Fruit fly (Drosophila melanogaster) whole organism, larva: Measurements from ENCODE around the gene CG15818.
A peak's percentile ranks its signal among the peaks of the same experiment; 100 is the strongest.

Source experiments
- noc ChIP-seq: fragments of 200-800 bp; sonication (Bioruptor generic); optimal IDR thresholded peaks from 3 replicates; lab custom pipeline; 2019; ENCODE audit warnings: missing biosample characterization, mild to moderate bottlenecking, missing genetic modification characterization, moderate library complexity

Gene CG15818

dm6 chr2L:7427786-7428137, 17.1 kb downstream of the CG15818 start:
- TF ChIP-seq noc (tag; lab: Kevin White, UChicago), result no peak

dm6 chr2L:7430313-7430712, 19.6 kb downstream of the CG15818 start:
- no peak for TF ChIP-seq noc (tag; lab: Kevin White, UChicago)

- TF ChIP-seq noc (tag; lab: Kevin White, UChicago), result peak; percentile 42
These were observed 21.3 kb downstream of the CG15818 start for dm6 chr2L:7431861-7432601.

- TF ChIP-seq noc (tag; lab: Kevin White, UChicago), result no peak
These were observed 22.7 kb downstream of the CG15818 start, which contains the start of gene CG5958 for dm6 chr2L:7433337-7433956. CG5958 (minus strand) TSS chr2L:7433516.

- peak; percentile 98 for TF ChIP-seq noc (tag; lab: Kevin White, UChicago)
These were observed 23.4 kb downstream of the CG15818 start for dm6 chr2L:7433957-7434736.

dm6 chr2L:7434737-7435356, 24.1 kb downstream of the CG15818 start:
- peak; percentile 68 for TF ChIP-seq noc (tag; lab: Kevin White, UChicago)

dm6 chr2L:7435475-7435874, 24.8 kb downstream of the CG15818 start:
- no peak for TF ChIP-seq noc (tag; lab: Kevin White, UChicago)

- TF ChIP-seq noc (tag; lab: Kevin White, UChicago), result peak; percentile 71
These were observed 26.0 kb downstream of the CG15818 start for dm6 chr2L:7436492-7437324.

- no peak for TF ChIP-seq noc (tag; lab: Kevin White, UChicago)
These were observed 26.6 kb downstream of the CG15818 start, which contains the start of gene CG5973 for dm6 chr2L:7437325-7437707. CG5973 (plus strand) TSS chr2L:7437492.

- TF ChIP-seq noc (tag; lab: Kevin White, UChicago), result no peak
These were observed 27.8 kb downstream of the CG15818 start for dm6 chr2L:7438505-7438904.

dm6 chr2L:7440458-7441018, 29.8 kb downstream of the CG15818 start:
- no peak for TF ChIP-seq noc (tag; lab: Kevin White, UChicago)

- no peak for TF ChIP-seq noc (tag; lab: Kevin White, UChicago)
These were observed 31.4 kb downstream of the CG15818 start for dm6 chr2L:7442106-7442505.

dm6 chr2L:7442929-7443328, 32.2 kb downstream of the CG15818 start:
- peak; percentile 64 for TF ChIP-seq noc (tag; lab: Kevin White, UChicago)

- no peak for TF ChIP-seq noc (tag; lab: Kevin White, UChicago)
These were observed 37.1 kb downstream of the CG15818 start for dm6 chr2L:7447820-7448219.

dm6 chr2L:7448371-7448770, 37.7 kb downstream of the CG15818 start:
- no peak for TF ChIP-seq noc (tag; lab: Kevin White, UChicago)
